Worm (Caenorhabditis elegans): ENCODE results near the gene W03H9.2.
A peak's percentile ranks its signal among the peaks of the same experiment; 100 is the strongest.

Gene W03H9.2

DNA sequence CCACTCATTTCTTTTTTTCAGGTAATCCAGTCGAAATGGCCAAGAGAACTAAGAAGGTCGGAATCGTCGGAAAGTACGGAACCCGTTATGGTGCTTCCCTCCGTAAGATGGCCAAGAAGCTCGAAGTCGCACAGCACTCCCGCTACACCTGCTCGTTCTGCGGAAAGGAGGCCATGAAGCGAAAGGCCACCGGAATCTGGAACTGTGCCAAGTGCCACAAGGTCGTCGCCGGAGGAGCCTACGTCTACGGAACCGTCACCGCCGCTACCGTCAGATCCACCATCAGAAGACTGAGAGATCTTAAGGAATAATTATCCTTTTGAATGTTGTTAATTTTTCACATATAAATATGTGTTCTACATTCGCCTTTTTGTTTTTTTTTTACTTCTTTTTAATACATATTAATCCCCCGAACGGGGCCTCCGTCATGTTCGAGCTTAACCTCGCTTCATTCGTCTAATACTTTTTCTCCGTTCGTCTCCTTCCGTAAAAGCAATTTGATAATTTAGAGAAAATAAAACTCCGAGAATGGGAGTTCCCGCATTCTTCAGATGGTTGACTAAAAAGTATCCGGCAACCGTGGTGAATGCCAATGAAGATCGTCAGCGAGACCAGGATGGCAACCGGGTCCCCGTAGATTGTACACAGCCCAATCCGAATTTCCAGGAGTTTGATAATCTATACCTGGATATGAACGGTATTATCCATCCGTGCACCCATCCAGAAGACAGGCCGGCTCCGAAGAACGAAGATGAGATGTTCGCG lies 11.8 kb upstream of the W03H9.2 start, which contains the start of the genes rpl-43 and xrn-2 (continued):
- TF ChIP-seq nhr-179 (tag; optimal IDR thresholded peaks at IDR 0.05) (no peak), madf-10 (tag; optimal IDR thresholded peaks at IDR 0.05) (no peak), nhr-27 (tag; optimal IDR thresholded peaks at IDR 0.05) (no peak), Y56A3A.18 (GFP tag; IDR thresholded peaks at IDR 0.05) (peak; percentile 79), ceh-27 (GFP tag; optimal IDR thresholded peaks at IDR 0.05) (no peak), egl-18 (GFP tag; IDR thresholded peaks at IDR 0.05) (no peak), ceh-100 (GFP tag; IDR thresholded peaks at IDR 0.05) (peak; percentile 72), die-1 (tag; optimal IDR thresholded peaks at IDR 0.05) (peak; percentile 56), madf-6 (GFP tag; IDR thresholded peaks at IDR 0.05) (peak; percentile 87), F55B11.4 (tag; optimal IDR thresholded peaks at IDR 0.05; ENCODE audit: borderline replicate concordance, insufficient read depth) (no peak), Y53F4B.3 (GFP tag; IDR thresholded peaks at IDR 0.05) (no peak), F10E7.11 (tag; optimal IDR thresholded peaks at IDR 0.05) (peak; percentile 69), athp-1 (tag; optimal IDR thresholded peaks at IDR 0.05) (peak; percentile 69), him-1 (tag; optimal IDR thresholded peaks at IDR 0.05) (peak; percentile 37), ztf-25 (GFP tag; IDR thresholded peaks at IDR 0.05) (0 out of 2 replicates have a peak, but pooled peaks have one; percentile 45), lsl-1 (GFP tag; optimal IDR thresholded peaks at IDR 0.05) (peak; percentile 58), ztf-22 (GFP tag; optimal IDR thresholded peaks at IDR 0.05) (no peak), F33H1.4 (GFP tag; IDR thresholded peaks at IDR 0.05) (peak; percentile 38), hsf-1 (GFP tag; IDR thresholded peaks at IDR 0.05) (peak; percentile 87), lsy-27 (tag; optimal IDR thresholded peaks at IDR 0.05; ENCODE audit: borderline replicate concordance, insufficient read depth) (no peak), lin-40 (tag; optimal IDR thresholded peaks at IDR 0.05) (no peak), snpc-1.1 (tag; optimal IDR thresholded peaks at IDR 0.05; ENCODE audit: insufficient read depth) (peak; percentile 77), madf-3 (GFP tag; IDR thresholded peaks at IDR 0.05) (peak; percentile 92), F23B12.7 (tag; optimal IDR thresholded peaks at IDR 0.05; ENCODE audit: insufficient read depth) (no peak), ccch-3 (GFP tag; optimal IDR thresholded peaks at IDR 0.05) (no peak), snpc-3.4 (tag; optimal IDR thresholded peaks at IDR 0.05) (peak; percentile 84), attf-3 (GFP tag; conservative IDR thresholded peaks at IDR 0.05) (no peak), rpc-1 (optimal IDR thresholded peaks at IDR 0.05) (no peak), rpc-1 (tag; optimal IDR thresholded peaks at IDR 0.05) (no peak), attf-6 (GFP tag; IDR thresholded peaks at IDR 0.05) (peak; percentile 87), lin-35 (GFP tag; optimal IDR thresholded peaks at IDR 0.05) (no peak), hrde-1 (tag; optimal IDR thresholded peaks at IDR 0.05; ENCODE audit: borderline replicate concordance) (peak; percentile 94), ztf-18 (tag; optimal IDR thresholded peaks at IDR 0.05) (peak; percentile 36), T26A5.8 (tag; optimal IDR thresholded peaks at IDR 0.05) (peak; percentile 71), nfya-1 (tag; optimal IDR thresholded peaks at IDR 0.05; ENCODE audit: borderline replicate concordance, insufficient read depth) (no peak), pha-4 (tag; optimal IDR thresholded peaks at IDR 0.05) (no peak), egrh-3 (GFP tag; IDR thresholded peaks at IDR 0.05) (peak; percentile 67), hmg-20 (GFP tag; IDR thresholded peaks at IDR 0.05) (peak; percentile 76), mcd-1 (GFP tag; IDR thresholded peaks at IDR 0.05) (peak; percentile 75), ceh-79 (tag; optimal IDR thresholded peaks at IDR 0.05) (peak; percentile 35), xnd-1 (tag; optimal IDR thresholded peaks at IDR 0.05) (peak; percentile 58), snpc-4 (GFP tag; optimal IDR thresholded peaks at IDR 0.05) (peak; percentile 41), snpc-4 (tag; optimal IDR thresholded peaks at IDR 0.05) (peak in 2 of 4 experiments; percentile 11 to 54), F52B5.7 (tag; optimal IDR thresholded peaks at IDR 0.05) (peak; percentile 69), lin-54 (GFP tag; optimal IDR thresholded peaks at IDR 0.05) (peak; percentile 77), repo-1 (tag; optimal IDR thresholded peaks at IDR 0.05) (peak; percentile 56)

Measured in whole organism, young adult.